Worm (Caenorhabditis elegans) whole organism, young adult: Measurements from ENCODE around the gene atl-1.

ENCODE experiments used
- F57C9.4 ChIP-seq: sonication (generic microtip); optimal IDR thresholded peaks from 2 replicates; lab custom pipeline; 2017; ENCODE audit warnings: mild to moderate bottlenecking, missing genetic modification characterization, missing compliant biosample characterization
- Y53G8AR.9 ChIP-seq: fragments of 200-800 bp; sonication (Bioruptor generic); conservative IDR thresholded peaks from 2 replicates; pipeline ENCODE4 v1.3.6; 2022; ENCODE audit warnings: missing genetic modification reagents, missing genetic modification characterization, missing compliant biosample characterization
- die-1 ChIP-seq: sonication (generic microtip); optimal IDR thresholded peaks from 2 replicates; lab custom pipeline; 2016; ENCODE audit warnings: missing genotype, mild to moderate bottlenecking, missing genetic modification characterization, missing compliant biosample characterization
- dpl-1 ChIP-seq: fragments of 150-350 bp; optimal IDR thresholded peaks from 2 replicates; lab custom pipeline; 2014; ENCODE audit warnings: missing biosample characterization, missing genetic modification reagents, missing genetic modification characterization
- ets-4 ChIP-seq: fragments of 200-800 bp; sonication (Bioruptor generic); optimal IDR thresholded peaks from 2 replicates; lab custom pipeline; 2018; ENCODE audit warnings: mild to moderate bottlenecking, missing genetic modification characterization, missing compliant biosample characterization
- madf-10 ChIP-seq: sonication (generic microtip); optimal IDR thresholded peaks from 2 replicates; lab custom pipeline; 2016; ENCODE audit warnings: mild to moderate bottlenecking, missing genetic modification characterization, missing compliant biosample characterization
- mcd-1 ChIP-seq: fragments of 200-800 bp; sonication (Bioruptor generic); IDR thresholded peaks from 2 replicates; pipeline ENCODE4 v1.3.6; 2022; ENCODE audit warnings: missing genetic modification reagents, missing genetic modification characterization, missing compliant biosample characterization
- snpc-1.3 ChIP-seq: sonication (generic microtip); optimal IDR thresholded peaks from 2 replicates; lab custom pipeline; 2017; ENCODE audit warnings: missing genetic modification characterization, mild to moderate bottlenecking, missing compliant biosample characterization, antibody characterized with exemption, moderate library complexity, missing genotype, missing genetic modification reagents; ENCODE audit not compliant: insufficient read depth
- tbp1 ChIP-seq: fragments of 200-800 bp; sonication (Bioruptor generic); optimal IDR thresholded peaks from 2 replicates; lab custom pipeline; 2018; ENCODE audit warnings: mild to moderate bottlenecking, missing genetic modification characterization, missing compliant biosample characterization
- unc-62 ChIP-seq: fragments of 150-350 bp; optimal IDR thresholded peaks from 2 replicates; lab custom pipeline; 2014; ENCODE audit warnings: missing biosample characterization, missing genetic modification reagents, missing genetic modification characterization

ce11 chrV:9632348-9632747 lies 13.0 kb downstream of the atl-1 start:
- TF ChIP-seq ets-4 (GFP tag; lab: Kevin White, UChicago) = no peak
- no peak for TF ChIP-seq madf-10 (tag; lab: Kevin White, UChicago)
- no peak for TF ChIP-seq tbp1 (GFP tag; lab: Kevin White, UChicago)
- TF ChIP-seq die-1 (tag; lab: Kevin White, UChicago) = no peak
- no peak for TF ChIP-seq snpc-1.3 (tag; lab: Kevin White, UChicago)
- no peak for TF ChIP-seq F57C9.4
- no peak for TF ChIP-seq unc-62 (GFP tag; lab: Kevin White, UChicago)
- TF ChIP-seq mcd-1 (GFP tag; lab: Robert Waterston, UW) = peak; percentile 34; the same call in 1 of the 2 replicates
- no peak for TF ChIP-seq dpl-1 (GFP tag; lab: Kevin White, UChicago)
- TF ChIP-seq Y53G8AR.9 = no peak
